Worm (Caenorhabditis elegans): Measurements from ENCODE around the gene xbx-3.

DNA sequence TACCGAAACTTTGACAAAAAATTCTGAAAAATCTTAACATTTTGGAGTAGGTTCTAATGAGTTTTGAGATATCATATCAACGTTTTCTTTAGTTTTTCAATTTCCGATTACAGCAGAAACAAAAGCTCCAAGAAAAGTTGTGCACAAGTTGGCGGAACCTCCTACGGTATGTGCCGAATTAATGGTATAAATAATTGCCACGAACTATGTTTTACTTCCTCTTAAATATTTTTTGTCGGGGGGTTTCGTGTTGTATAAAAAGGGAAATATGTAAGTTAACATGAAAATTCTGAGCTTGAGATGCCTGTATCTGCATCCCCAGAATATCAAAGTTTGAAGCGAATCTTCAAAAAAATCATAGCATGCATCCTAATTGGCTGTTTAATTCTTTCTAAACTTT is 1.9 kb upstream of the xbx-3 start, which contains the start of gene M04D8.8:
- no peak for TF ChIP-seq egl-27 (tag; optimal IDR thresholded peaks at IDR 0.05)
- TF ChIP-seq zag-1 (tag; optimal IDR thresholded peaks at IDR 0.05): no peak
- no peak for TF ChIP-seq elt-2 (tag; optimal IDR thresholded peaks at IDR 0.05)
- TF ChIP-seq ama-1 (optimal IDR thresholded peaks at IDR 0.05): no peak
- no peak for TF ChIP-seq ces-1 (GFP tag; optimal IDR thresholded peaks at IDR 0.05)
- TF ChIP-seq snpc-4 (tag; optimal IDR thresholded peaks at IDR 0.05): no peak
- TF ChIP-seq sox-4 (tag; optimal IDR thresholded peaks at IDR 0.05): no peak
- TF ChIP-seq egl-13 (tag; optimal IDR thresholded peaks at IDR 0.05): no peak
- TF ChIP-seq efl-3 (GFP tag; optimal IDR thresholded peaks at IDR 0.05): no peak
